Worm (Caenorhabditis elegans): ENCODE results near the gene rbg-1.

The rbg-1 gene

ce11 chrX:14959393-14960073 is 23.8 kb upstream of the rbg-1 start:
- no peak for TF ChIP-seq skn-1 (tag; optimal IDR thresholded peaks at IDR 0.05)
- no peak for TF ChIP-seq peb-1 (tag; optimal IDR thresholded peaks at IDR 0.05)
- no peak for TF ChIP-seq nhr-77 (tag; optimal IDR thresholded peaks at IDR 0.05)
- TF ChIP-seq lin-11 (tag; optimal IDR thresholded peaks at IDR 0.05): no peak
- TF ChIP-seq sma-3 (GFP tag; optimal IDR thresholded peaks at IDR 0.05): no peak

ce11 chrX:14960841-14961240 is 22.5 kb upstream of the rbg-1 start:
- TF ChIP-seq mdl-1 (tag; optimal IDR thresholded peaks at IDR 0.05) (no peak), sem-4 (tag; optimal IDR thresholded peaks at IDR 0.05) (no peak)

DNA sequence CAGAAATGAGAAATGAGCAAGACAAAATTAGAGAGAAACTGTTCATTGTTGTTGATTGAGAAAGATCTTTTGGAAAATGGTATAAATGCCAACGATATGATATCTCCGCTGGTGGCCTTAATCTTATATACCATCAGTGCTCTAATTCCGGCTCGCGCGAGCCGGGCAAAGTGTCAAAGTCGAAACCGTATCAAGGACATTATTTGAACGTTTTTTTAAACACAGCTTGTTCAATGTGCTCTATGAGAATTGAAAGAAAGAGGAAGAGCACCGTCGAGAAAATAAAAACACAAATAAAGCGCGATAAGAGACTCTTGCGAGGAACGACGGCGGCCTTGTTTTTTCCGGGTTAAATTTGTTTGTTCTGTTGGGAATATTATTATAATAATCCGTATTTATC is 21.9 kb upstream of the rbg-1 start, which contains the start of gene idpp-3:
TSS of gene idpp-3 (minus strand) at position 101 of the 400 bp plus-strand sequence.
- no peak for TF ChIP-seq mbf-1 (tag; optimal IDR thresholded peaks at IDR 0.05)
- TF ChIP-seq blmp-1 (tag; optimal IDR thresholded peaks at IDR 0.05; ENCODE audit: insufficient read depth): no peak
- no peak for TF ChIP-seq unc-62 (GFP tag; optimal IDR thresholded peaks at IDR 0.05)
- TF ChIP-seq ceh-82 (tag; optimal IDR thresholded peaks at IDR 0.05): no peak
- no peak for TF ChIP-seq nhr-6 (tag; optimal IDR thresholded peaks at IDR 0.05)
- TF ChIP-seq nhr-12 (tag; optimal IDR thresholded peaks at IDR 0.05): no peak
- TF ChIP-seq ztf-11 (tag; optimal IDR thresholded peaks at IDR 0.05): no peak
- TF ChIP-seq mdl-1 (tag; optimal IDR thresholded peaks at IDR 0.05): no peak
- no peak for TF ChIP-seq lin-39 (tag; optimal IDR thresholded peaks at IDR 0.05)
- no peak for TF ChIP-seq nhr-129 (tag; optimal IDR thresholded peaks at IDR 0.05)
- no peak for TF ChIP-seq fos-1 (tag; optimal IDR thresholded peaks at IDR 0.05)
- TF ChIP-seq lin-13 (GFP tag; optimal IDR thresholded peaks at IDR 0.05): no peak
- TF ChIP-seq zag-1 (tag; optimal IDR thresholded peaks at IDR 0.05): no peak

ce11 chrX:14962456-14962855 is 20.9 kb upstream of the rbg-1 start, which contains the start of gene rgs-10:
Gene rgs-10 (plus strand): TSS chrX:14962756.
- no peak for TF ChIP-seq unc-55 (GFP tag; optimal IDR thresholded peaks at IDR 0.05)
- TF ChIP-seq elt-3 (tag; optimal IDR thresholded peaks at IDR 0.05): no peak
- no peak for TF ChIP-seq mdl-1 (tag; optimal IDR thresholded peaks at IDR 0.05)
- no peak for TF ChIP-seq nhr-12 (tag; optimal IDR thresholded peaks at IDR 0.05)
- TF ChIP-seq nhr-25 (tag; optimal IDR thresholded peaks at IDR 0.05): no peak
- no peak for TF ChIP-seq sma-9 (GFP tag; optimal IDR thresholded peaks at IDR 0.05)
- TF ChIP-seq sma-9 (tag; optimal IDR thresholded peaks at IDR 0.05): no peak
- no peak for TF ChIP-seq nhr-129 (tag; optimal IDR thresholded peaks at IDR 0.05)
- TF ChIP-seq R02D3.7 (tag; optimal IDR thresholded peaks at IDR 0.05): no peak
- no peak for TF ChIP-seq gmeb-1 (tag; optimal IDR thresholded peaks at IDR 0.05)
- no peak for TF ChIP-seq ztf-11 (tag; optimal IDR thresholded peaks at IDR 0.05)
- no peak for TF ChIP-seq nhr-6 (tag; optimal IDR thresholded peaks at IDR 0.05)
- no peak for TF ChIP-seq snpc-4 (tag; optimal IDR thresholded peaks at IDR 0.05)
- no peak for TF ChIP-seq ceh-82 (tag; optimal IDR thresholded peaks at IDR 0.05)
- TF ChIP-seq lin-13 (GFP tag; optimal IDR thresholded peaks at IDR 0.05): no peak
- TF ChIP-seq ama-1 (optimal IDR thresholded peaks at IDR 0.05): no peak
- TF ChIP-seq elt-1 (tag; optimal IDR thresholded peaks at IDR 0.05): no peak
- TF ChIP-seq nhr-77 (tag; optimal IDR thresholded peaks at IDR 0.05): no peak
- no peak for TF ChIP-seq lin-39 (tag; optimal IDR thresholded peaks at IDR 0.05)
- no peak for TF ChIP-seq sma-3 (GFP tag; optimal IDR thresholded peaks at IDR 0.05)

- TF ChIP-seq nhr-25 (tag; optimal IDR thresholded peaks at IDR 0.05) (no peak), lin-13 (GFP tag; optimal IDR thresholded peaks at IDR 0.05) (no peak), nhr-6 (tag; optimal IDR thresholded peaks at IDR 0.05) (no peak), ZK546.5 (tag; optimal IDR thresholded peaks at IDR 0.05) (no peak), unc-62 (GFP tag; optimal IDR thresholded peaks at IDR 0.05) (no peak), ama-1 (optimal IDR thresholded peaks at IDR 0.05) (no peak), ztf-4 (tag; optimal IDR thresholded peaks at IDR 0.05) (no peak), ceh-82 (tag; optimal IDR thresholded peaks at IDR 0.05) (no peak), dmd-4 (tag; optimal IDR thresholded peaks at IDR 0.05) (no peak), peb-1 (tag; optimal IDR thresholded peaks at IDR 0.05) (no peak), blmp-1 (tag; optimal IDR thresholded peaks at IDR 0.05; ENCODE audit: insufficient read depth) (no peak), nhr-23 (tag; optimal IDR thresholded peaks at IDR 0.05) (no peak), ztf-11 (tag; optimal IDR thresholded peaks at IDR 0.05) (no peak), aly-2 (tag; optimal IDR thresholded peaks at IDR 0.05) (no peak), lsy-2 (tag; optimal IDR thresholded peaks at IDR 0.05) (no peak), nhr-12 (tag; optimal IDR thresholded peaks at IDR 0.05) (no peak)
Observed at ce11 chrX:14964253-14964652, 19.1 kb upstream of the rbg-1 start, which contains the start of gene rgs-11. Gene rgs-11 (plus strand): TSS chrX:14964553.

Data from whole organism, L2 larva.